Fruit fly (Drosophila melanogaster) whole organism, pupa: ENCODE results near the gene aux.

Experiments used
- CG10348 ChIP-seq: fragments of 200-800 bp; sonication (Bioruptor generic); IDR thresholded peaks from 2 replicates; pipeline ENCODE4 v1.3.6; 2022; ENCODE audit warnings: missing biosample characterization, missing genetic modification characterization
- CG12605 ChIP-seq: fragments of 200-800 bp; sonication (Bioruptor generic); IDR thresholded peaks from 2 replicates; pipeline ENCODE4 v1.3.6; 2022; ENCODE audit warnings: missing biosample characterization, missing genetic modification characterization
- CG13204 ChIP-seq: fragments of 200-800 bp; sonication (Bioruptor generic); optimal IDR thresholded peaks from 2 replicates; lab custom pipeline; 2018; ENCODE audit warnings: missing biosample characterization, mild to moderate bottlenecking, missing genetic modification characterization, moderate library complexity
- CG14655 ChIP-seq: fragments of 200-800 bp; sonication (Bioruptor generic); optimal IDR thresholded peaks from 3 replicates; lab custom pipeline; 2017; ENCODE audit warnings: mild to moderate bottlenecking, missing biosample characterization, missing genetic modification reagents, missing genetic modification characterization
- CG15710 ChIP-seq: fragments of 200-800 bp; sonication (Bioruptor generic); optimal IDR thresholded peaks from 2 replicates; lab custom pipeline; 2018; ENCODE audit warnings: missing biosample characterization, mild to moderate bottlenecking, missing genetic modification characterization, moderate library complexity
- CG34367 ChIP-seq: fragments of 200-800 bp; sonication (Bioruptor generic); optimal IDR thresholded peaks from 2 replicates; lab custom pipeline; 2018; ENCODE audit warnings: missing biosample characterization, mild to moderate bottlenecking, missing genetic modification characterization
- CG4496 ChIP-seq: fragments of 200-800 bp; sonication (Bioruptor generic); IDR thresholded peaks from 3 replicates; pipeline ENCODE4 v1.3.6; 2022; ENCODE audit warnings: missing biosample characterization, missing genetic modification characterization
- CG8159 ChIP-seq: fragments of 200-800 bp; sonication (Bioruptor generic); optimal IDR thresholded peaks from 3 replicates; lab custom pipeline; 2018; ENCODE audit warnings: missing biosample characterization, mild to moderate bottlenecking, missing genetic modification characterization, moderate library complexity
- CG8301 ChIP-seq: fragments of 200-800 bp; sonication (Bioruptor generic); optimal IDR thresholded peaks from 2 replicates; lab custom pipeline; 2018; ENCODE audit warnings: missing biosample characterization, mild to moderate bottlenecking, missing genetic modification characterization
- CG9948 ChIP-seq: fragments of 200-800 bp; sonication (Bioruptor generic); optimal IDR thresholded peaks from 2 replicates; lab custom pipeline; 2018; ENCODE audit warnings: missing biosample characterization, mild to moderate bottlenecking, missing genetic modification characterization, moderate library complexity
- D1 ChIP-seq: fragments of 200-800 bp; sonication (Bioruptor generic); optimal IDR thresholded peaks from 2 replicates; lab custom pipeline; 2018; ENCODE audit warnings: missing biosample characterization, mild to moderate bottlenecking, missing genetic modification characterization, moderate library complexity
- EcR ChIP-seq: fragments of 200-800 bp; sonication (Bioruptor generic); optimal IDR thresholded peaks from 3 replicates; lab custom pipeline; 2019; ENCODE audit warnings: missing biosample characterization, missing genetic modification characterization, mild to moderate bottlenecking, moderate library complexity, missing genetic modification reagents
- Ets98B ChIP-seq: fragments of 200-800 bp; sonication (Bioruptor generic); IDR thresholded peaks from 2 replicates; pipeline ENCODE4 v1.3.6; 2022; ENCODE audit warnings: missing biosample characterization, missing genetic modification characterization
- Pif1A ChIP-seq: fragments of 200-800 bp; sonication (Bioruptor generic); optimal IDR thresholded peaks from 3 replicates; lab custom pipeline; 2016; ENCODE audit warnings: missing biosample characterization, missing genetic modification characterization
- Pif1B ChIP-seq: fragments of 200-800 bp; sonication (Bioruptor generic); optimal IDR thresholded peaks from 3 replicates; lab custom pipeline; 2016; ENCODE audit warnings: missing biosample characterization, missing genetic modification characterization
- Snoo ChIP-seq: fragments of 200-800 bp; sonication (Bioruptor generic); optimal IDR thresholded peaks from 3 replicates; lab custom pipeline; 2017; ENCODE audit warnings: missing biosample characterization, mild to moderate bottlenecking, missing genetic modification characterization, inconsistent platforms
- fd96Ca ChIP-seq: fragments of 200-800 bp; sonication (Bioruptor generic); IDR thresholded peaks from 3 replicates; pipeline ENCODE4 v1.3.6; 2022; ENCODE audit warnings: missing biosample characterization, missing genetic modification characterization
- gl ChIP-seq: fragments of 200-800 bp; sonication (Bioruptor generic); optimal IDR thresholded peaks from 2 replicates; lab custom pipeline; 2018; ENCODE audit warnings: missing biosample characterization, mild to moderate bottlenecking, missing genetic modification characterization
- rn ChIP-seq: fragments of 200-800 bp; sonication (Bioruptor generic); IDR thresholded peaks from 2 replicates; pipeline ENCODE4 v1.3.6; 2022; ENCODE audit warnings: missing biosample characterization, missing genetic modification characterization

The aux gene

dm6 chr3R:4232139-4233017 lies 20.8 kb downstream of the aux start, which contains the start of gene CG14641:
Gene CG14641, minus strand, starts transcription at chr3R:4232342.
- TF ChIP-seq CG8159 (tag; lab: Kevin White, UChicago) (peak; percentile 1), CG4496 (GFP tag; lab: Robert Waterston, UW) (no peak), CG15710 (peak; percentile 6)

- TF ChIP-seq CG9948 (tag; lab: Kevin White, UChicago) (no peak), CG4496 (GFP tag; lab: Robert Waterston, UW) (no peak), CG34367 (no peak), Pif1B (GFP tag; lab: Kevin White, UChicago) (no peak), CG8159 (tag; lab: Kevin White, UChicago) (no peak), Snoo (tag; lab: Kevin White, UChicago) (no peak), Pif1A (no peak), rn (GFP tag; lab: Robert Waterston, UW) (no peak), CG12605 (GFP tag; lab: Robert Waterston, UW) (no peak), CG13204 (GFP tag; lab: Kevin White, UChicago) (no peak), D1 (no peak), CG8301 (tag; lab: Kevin White, UChicago) (no peak), Ets98B (GFP tag; lab: Robert Waterston, UW) (no peak), CG14655 (GFP tag; lab: Kevin White, UChicago) (no peak), CG10348 (GFP tag; lab: Robert Waterston, UW) (no peak)
Observed at dm6 chr3R:4233018-4233385, 21.4 kb downstream of the aux start, which contains the start of gene abs. Gene abs, plus strand, starts transcription at chr3R:4233047.

dm6 chr3R:4234991-4235553 lies 23.5 kb downstream of the aux start, which contains the start of gene Gel:
Gene Gel, plus strand, starts transcription at chr3R:4235217.
- no peak for TF ChIP-seq Snoo (tag; lab: Kevin White, UChicago)
- TF ChIP-seq CG10348 (GFP tag; lab: Robert Waterston, UW) = no peak
- TF ChIP-seq CG9948 (tag; lab: Kevin White, UChicago) = no peak
- no peak for TF ChIP-seq Pif1A
- no peak for TF ChIP-seq CG34367
- TF ChIP-seq CG12605 (GFP tag; lab: Robert Waterston, UW) = no peak
- no peak for TF ChIP-seq CG8159 (tag; lab: Kevin White, UChicago)
- no peak for TF ChIP-seq gl (tag; lab: Kevin White, UChicago)
- TF ChIP-seq CG15710 = no peak
- no peak for TF ChIP-seq CG14655 (GFP tag; lab: Kevin White, UChicago)
- no peak for TF ChIP-seq EcR (GFP tag; lab: Kevin White, UChicago)

- TF ChIP-seq CG15710 (no peak), rn (GFP tag; lab: Robert Waterston, UW) (no peak), CG10348 (GFP tag; lab: Robert Waterston, UW) (no peak), D1 (no peak), CG4496 (GFP tag; lab: Robert Waterston, UW) (0 out of 3 replicates have a peak, but pooled peaks have one; percentile 42), CG12605 (GFP tag; lab: Robert Waterston, UW) (0 out of 2 replicates have a peak, but pooled peaks have one; percentile 24), CG34367 (no peak), Ets98B (GFP tag; lab: Robert Waterston, UW) (peak; percentile 48), Pif1B (GFP tag; lab: Kevin White, UChicago) (peak; percentile 38), EcR (GFP tag; lab: Kevin White, UChicago) (peak; percentile 94), gl (tag; lab: Kevin White, UChicago) (peak; percentile 38), fd96Ca (GFP tag; lab: Robert Waterston, UW) (peak; percentile 11; the same call in 1 of the 3 replicates), Snoo (tag; lab: Kevin White, UChicago) (no peak)
Observed at dm6 chr3R:4236534-4236933, 25.0 kb downstream of the aux start.

dm6 chr3R:4241776-4242175 lies 30.2 kb downstream of the aux start:
- no peak for TF ChIP-seq CG4496 (GFP tag; lab: Robert Waterston, UW)
- no peak for TF ChIP-seq gl (tag; lab: Kevin White, UChicago)
- TF ChIP-seq D1 = no peak
- no peak for TF ChIP-seq CG8301 (tag; lab: Kevin White, UChicago)
- TF ChIP-seq CG13204 (GFP tag; lab: Kevin White, UChicago) = no peak
- TF ChIP-seq rn (GFP tag; lab: Robert Waterston, UW) = no peak
- TF ChIP-seq CG34367 = no peak
- TF ChIP-seq fd96Ca (GFP tag; lab: Robert Waterston, UW) = no peak
- TF ChIP-seq, all 21 proteins: peak for 0

- TF ChIP-seq rn (GFP tag; lab: Robert Waterston, UW) (no peak), Snoo (tag; lab: Kevin White, UChicago) (no peak), Ets98B (GFP tag; lab: Robert Waterston, UW) (no peak), gl (tag; lab: Kevin White, UChicago) (no peak)
Observed at dm6 chr3R:4242209-4242887, 30.8 kb downstream of the aux start, which contains the start of gene CG14642. Gene CG14642, minus strand, starts transcription at chr3R:4242717.
